Worm (Caenorhabditis elegans): ENCODE results near the gene T25D3.3.

- TF ChIP-seq ztf-23 (GFP tag; IDR thresholded peaks at IDR 0.05) (no peak), ref-1 (GFP tag; conservative IDR thresholded peaks at IDR 0.05) (no peak), tab-1 (GFP tag; IDR thresholded peaks at IDR 0.05) (no peak)
These were observed 25.8 kb downstream of the T25D3.3 start for ce11 chrII:178146-178545.

Measured in whole organism, midembryonic.